Fruit fly (Drosophila melanogaster): ENCODE data around the gene CG32590.
A peak's percentile ranks its signal among the peaks of the same experiment; 100 is the strongest.

The CG32590 gene

dm6 chrX:14848755-14849354 lies 9.9 kb upstream of the CG32590 start, which contains the start of gene CG9522:
TSS of gene CG9522 (minus strand) at chrX:14848808.
- TF ChIP-seq tai (GFP tag; optimal IDR thresholded peaks at IDR 0.05) (peak; percentile 58), jim (GFP tag; optimal IDR thresholded peaks at IDR 0.05) (no peak), h (GFP tag; optimal IDR thresholded peaks at IDR 0.05) (peak; percentile 82), dmrt93B (GFP tag; optimal IDR thresholded peaks at IDR 0.05) (peak; percentile 18), sage (GFP tag; optimal IDR thresholded peaks at IDR 0.05) (peak; percentile 2), fru (GFP tag; optimal IDR thresholded peaks at IDR 0.05) (peak; percentile 78), OdsH (GFP tag; optimal IDR thresholded peaks at IDR 0.05) (peak; percentile 70), foxo (GFP tag; optimal IDR thresholded peaks at IDR 0.05) (peak in 1 of 2 experiments; percentile 76), rgr (GFP tag; optimal IDR thresholded peaks at IDR 0.05) (peak; percentile 68), CG32264 (GFP tag; optimal IDR thresholded peaks at IDR 0.05) (peak; percentile 25), N (GFP tag; optimal IDR thresholded peaks at IDR 0.05) (no peak), Dif (GFP tag; optimal IDR thresholded peaks at IDR 0.05; ENCODE audit: partially characterized antibody) (no peak), Hr83 (GFP tag; optimal IDR thresholded peaks at IDR 0.05; ENCODE audit: poor library complexity, severe bottlenecking) (no peak), CrebA (GFP tag; optimal IDR thresholded peaks at IDR 0.05; ENCODE audit: borderline replicate concordance) (no peak), sv (GFP tag; optimal IDR thresholded peaks at IDR 0.05) (peak; percentile 55), Hr78 (GFP tag; optimal IDR thresholded peaks at IDR 0.05) (no peak), Myc (optimal IDR thresholded peaks at IDR 0.05) (no peak), br (GFP tag; optimal IDR thresholded peaks at IDR 0.05) (peak; percentile 67), Abd-B (GFP tag; optimal IDR thresholded peaks at IDR 0.05) (no peak), Mio (GFP tag; optimal IDR thresholded peaks at IDR 0.05) (no peak), Sp1 (GFP tag; optimal IDR thresholded peaks at IDR 0.05) (peak; percentile 60), psq (GFP tag; optimal IDR thresholded peaks at IDR 0.05) (peak; percentile 57), ey (GFP tag; optimal IDR thresholded peaks at IDR 0.05) (peak; percentile 73), usp (GFP tag; optimal IDR thresholded peaks at IDR 0.05) (no peak), Vsx2 (GFP tag; optimal IDR thresholded peaks at IDR 0.05; ENCODE audit: partially characterized antibody) (no peak), Jra (GFP tag; optimal IDR thresholded peaks at IDR 0.05) (no peak), dl (GFP tag; optimal IDR thresholded peaks at IDR 0.05; ENCODE audit: insufficient read depth in 1 of 2, partially characterized antibody in 2 of 2) (no peak), brk (GFP tag; optimal IDR thresholded peaks at IDR 0.05) (peak; percentile 0), Rel (GFP tag; optimal IDR thresholded peaks at IDR 0.05) (no peak), Rel (tag; optimal IDR thresholded peaks at IDR 0.05) (no peak), CG9705 (GFP tag; optimal IDR thresholded peaks at IDR 0.05) (peak; percentile 17), pan (optimal IDR thresholded peaks at IDR 0.05) (no peak), Hnf4 (GFP tag; optimal IDR thresholded peaks at IDR 0.05) (peak; percentile 62), HLH106 (tag; optimal IDR thresholded peaks at IDR 0.05) (peak; percentile 56), woc (GFP tag; optimal IDR thresholded peaks at IDR 0.05) (peak; percentile 62), Dfd (GFP tag; optimal IDR thresholded peaks at IDR 0.05) (no peak), dsf (GFP tag; optimal IDR thresholded peaks at IDR 0.05; ENCODE audit: borderline replicate concordance) (no peak), GATAd (GFP tag; optimal IDR thresholded peaks at IDR 0.05) (no peak), lola (GFP tag; optimal IDR thresholded peaks at IDR 0.05) (no peak)

dm6 chrX:14846116-14846614 lies 7.3 kb upstream of the CG32590 start:
- peak in 1 of 2 experiments; percentile 5 for TF ChIP-seq foxo (GFP tag; optimal IDR thresholded peaks at IDR 0.05)
- TF ChIP-seq Mio (GFP tag; optimal IDR thresholded peaks at IDR 0.05): no peak
- peak; percentile 10 for TF ChIP-seq h (GFP tag; optimal IDR thresholded peaks at IDR 0.05)

DNA sequence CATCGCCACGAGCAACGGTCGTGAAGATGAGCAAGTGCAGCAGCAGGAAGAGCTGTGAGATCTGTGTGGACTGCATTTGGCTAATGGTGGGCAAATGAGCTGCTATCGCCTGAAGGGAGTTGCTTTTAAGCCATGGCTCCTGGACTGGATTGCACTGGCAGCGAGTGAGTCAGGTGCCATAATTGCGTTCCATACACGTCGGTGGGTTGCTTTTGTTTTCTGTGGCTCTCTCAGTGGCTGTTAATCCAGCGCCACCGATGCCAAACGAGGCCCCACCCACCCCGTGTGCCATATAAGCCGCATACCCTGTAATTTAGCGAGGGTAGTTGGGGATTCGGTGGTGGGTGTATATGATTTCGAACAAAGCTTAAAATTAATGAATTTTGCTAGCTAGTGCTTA lies 5.8 kb upstream of the CG32590 start, which contains the start of gene CG12539:
CG12539 (minus strand) TSS at position 101 of the 400 bp plus-strand sequence.
- TF ChIP-seq h (GFP tag; optimal IDR thresholded peaks at IDR 0.05): no peak
- no peak for TF ChIP-seq fru (GFP tag; optimal IDR thresholded peaks at IDR 0.05)
- no peak for TF ChIP-seq sv (GFP tag; optimal IDR thresholded peaks at IDR 0.05)
- TF ChIP-seq woc (GFP tag; optimal IDR thresholded peaks at IDR 0.05): no peak
- TF ChIP-seq foxo (GFP tag; optimal IDR thresholded peaks at IDR 0.05): no peak
- no peak for TF ChIP-seq dmrt93B (GFP tag; optimal IDR thresholded peaks at IDR 0.05)
- no peak for TF ChIP-seq usp (GFP tag; optimal IDR thresholded peaks at IDR 0.05)
- TF ChIP-seq dsf (GFP tag; optimal IDR thresholded peaks at IDR 0.05; ENCODE audit: borderline replicate concordance): no peak
- TF ChIP-seq sage (GFP tag; optimal IDR thresholded peaks at IDR 0.05): no peak
- no peak for TF ChIP-seq CG9705 (GFP tag; optimal IDR thresholded peaks at IDR 0.05)
- TF ChIP-seq Jra (GFP tag; optimal IDR thresholded peaks at IDR 0.05): no peak
